Fruit fly (Drosophila melanogaster): ENCODE measurements around the gene CG1958.
A peak's percentile ranks its signal among the peaks of the same experiment; 100 is the strongest.

The CG1958 gene

DNA sequence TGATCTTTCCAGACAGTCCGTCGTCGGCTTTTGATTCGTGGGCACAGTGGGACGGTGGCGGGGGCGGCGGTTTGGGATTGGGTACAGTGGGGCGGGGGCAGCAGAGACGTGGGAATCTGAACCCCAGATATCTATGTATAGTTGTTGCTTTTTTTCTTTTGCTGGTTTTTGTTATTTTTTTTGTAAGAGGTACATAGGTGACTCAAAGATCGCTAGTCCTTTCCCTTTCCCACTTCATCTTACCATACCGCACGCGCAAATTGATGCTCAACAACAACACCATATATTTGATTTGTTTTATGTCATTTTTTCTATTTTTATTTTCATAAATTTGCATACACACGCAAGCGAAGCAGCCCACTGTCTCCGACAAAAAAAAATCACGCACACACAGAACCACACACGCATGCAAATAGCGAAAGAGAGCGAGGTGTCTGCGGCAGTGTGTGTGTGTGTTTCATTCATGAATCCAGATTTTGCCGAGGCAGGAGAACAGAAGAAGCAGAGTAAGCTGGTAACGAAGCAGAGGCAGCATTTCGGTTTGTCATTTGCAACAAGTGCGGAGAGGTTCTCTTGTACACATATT lies 39.1 kb downstream of the CG1958 start (continued):
- peak; percentile 56 for TF ChIP-seq CG15479 (GFP tag; optimal IDR thresholded peaks at IDR 0.05)
- TF ChIP-seq CG1603 (tag; optimal IDR thresholded peaks at IDR 0.05) = peak; percentile 24
- TF ChIP-seq Fer2 (tag; optimal IDR thresholded peaks at IDR 0.05) = peak; percentile 7
- TF ChIP-seq ewg (GFP tag; optimal IDR thresholded peaks at IDR 0.05) = peak; percentile 50
- no peak for TF ChIP-seq CG12744 (GFP tag; optimal IDR thresholded peaks at IDR 0.05)
- peak; percentile 82 for TF ChIP-seq nom (GFP tag; optimal IDR thresholded peaks at IDR 0.05)
- TF ChIP-seq h (optimal IDR thresholded peaks at IDR 0.05) = no peak
- TF ChIP-seq HLH4C (GFP tag; IDR thresholded peaks at IDR 0.05; ENCODE audit: partially characterized antibody) = no peak
- no peak for TF ChIP-seq Hr39 (optimal IDR thresholded peaks at IDR 0.05)
- no peak for TF ChIP-seq Sry-β (GFP tag; optimal IDR thresholded peaks at IDR 0.05)
- TF ChIP-seq cg (GFP tag; optimal IDR thresholded peaks at IDR 0.05) = peak; percentile 50
- no peak for TF ChIP-seq maf-S (GFP tag; optimal IDR thresholded peaks at IDR 0.05)
- TF ChIP-seq al (GFP tag; IDR thresholded peaks at IDR 0.05) = peak; percentile 40; the same call in 1 of the 2 replicates
- TF ChIP-seq lov (optimal IDR thresholded peaks at IDR 0.05) = no peak
- peak; percentile 61; the same call in 1 of the 3 replicates for TF ChIP-seq lov (GFP tag; IDR thresholded peaks at IDR 0.05)
- TF ChIP-seq CG6689 (GFP tag; IDR thresholded peaks at IDR 0.05) = peak; percentile 63; the same call in 1 of the 2 replicates
- peak; percentile 56 for TF ChIP-seq CG1529 (GFP tag; optimal IDR thresholded peaks at IDR 0.05)
- TF ChIP-seq CG4360 (GFP tag; IDR thresholded peaks at IDR 0.05) = peak; percentile 55; the same call in 1 of the 2 replicates
- TF ChIP-seq CG7745 (tag; optimal IDR thresholded peaks at IDR 0.05) = no peak
- peak; percentile 65 for TF ChIP-seq ATbp (GFP tag; optimal IDR thresholded peaks at IDR 0.05)
- no peak for TF ChIP-seq NC2β (GFP tag; optimal IDR thresholded peaks at IDR 0.05)
- peak; percentile 62 for TF ChIP-seq CG18262 (tag; optimal IDR thresholded peaks at IDR 0.05)
- TF ChIP-seq CG8924 (tag; optimal IDR thresholded peaks at IDR 0.05) = peak; percentile 28
- TF ChIP-seq CG1233 (GFP tag; optimal IDR thresholded peaks at IDR 0.05) = peak; percentile 29
- TF ChIP-seq CG10959 (GFP tag; IDR thresholded peaks at IDR 0.05) = no peak
- peak; percentile 12; the same call in 1 of the 3 replicates for TF ChIP-seq CG14050 (GFP tag; IDR thresholded peaks at IDR 0.05)
- TF ChIP-seq CG12155 (GFP tag; optimal IDR thresholded peaks at IDR 0.05) = peak; percentile 35
- TF ChIP-seq kay (GFP tag; optimal IDR thresholded peaks at IDR 0.05) = peak; percentile 20
- TF ChIP-seq Poxn (GFP tag; IDR thresholded peaks at IDR 0.05) = no peak
- peak; percentile 55 for TF ChIP-seq Abd-B (GFP tag; optimal IDR thresholded peaks at IDR 0.05)
- TF ChIP-seq CG10979 (tag; optimal IDR thresholded peaks at IDR 0.05) = peak; percentile 65
- no peak for TF ChIP-seq sob (GFP tag; IDR thresholded peaks at IDR 0.05)
- no peak for TF ChIP-seq schlank (tag; optimal IDR thresholded peaks at IDR 0.05)
- TF ChIP-seq amos (GFP tag; IDR thresholded peaks at IDR 0.05; ENCODE audit: partially characterized antibody) = no peak
- TF ChIP-seq CG10565 (GFP tag; optimal IDR thresholded peaks at IDR 0.05) = no peak
- TF ChIP-seq Aef1 (GFP tag; IDR thresholded peaks at IDR 0.05) = peak; percentile 38
- TF ChIP-seq CG18599 (GFP tag; optimal IDR thresholded peaks at IDR 0.05) = peak; percentile 41
- no peak for TF ChIP-seq prd (optimal IDR thresholded peaks at IDR 0.05)
- peak; percentile 69 for TF ChIP-seq prd (GFP tag; IDR thresholded peaks at IDR 0.05)
- 0 out of 2 replicates have a peak, but pooled peaks have one; percentile 7 for TF ChIP-seq Lim3 (GFP tag; IDR thresholded peaks at IDR 0.05)
- TF ChIP-seq MESR4 (GFP tag; optimal IDR thresholded peaks at IDR 0.05) = no peak
- no peak for TF ChIP-seq CG11696 (GFP tag; IDR thresholded peaks at IDR 0.05)
- TF ChIP-seq CG8765 (GFP tag; IDR thresholded peaks at IDR 0.05) = no peak
- TF ChIP-seq CG30020 (tag; optimal IDR thresholded peaks at IDR 0.05) = no peak
- no peak; the same call in 1 of the 2 replicates for TF ChIP-seq peb (GFP tag; IDR thresholded peaks at IDR 0.05)
- peak; percentile 4 for TF ChIP-seq CG6854 (GFP tag; optimal IDR thresholded peaks at IDR 0.05)
- TF ChIP-seq ap (GFP tag; IDR thresholded peaks at IDR 0.05) = peak; percentile 55
- peak; percentile 62 for TF ChIP-seq Xrp1 (GFP tag; IDR thresholded peaks at IDR 0.05)
- peak; percentile 18 for TF ChIP-seq CG8281 (tag; optimal IDR thresholded peaks at IDR 0.05)
- TF ChIP-seq CG3995 (GFP tag; optimal IDR thresholded peaks at IDR 0.05) = no peak
- TF ChIP-seq sima (GFP tag; optimal IDR thresholded peaks at IDR 0.05) = no peak

All from whole organism, embryonic.